Worm (Caenorhabditis elegans) whole organism, L2 larva: Measurements from ENCODE around the gene T28C12.1.

Experiments used
- C34F6.9 ChIP-seq: fragments of 150-350 bp; optimal IDR thresholded peaks from 2 replicates; lab custom pipeline; 2014; ENCODE audit warnings: missing biosample characterization, missing genetic modification characterization
- R02D3.7 ChIP-seq: fragments of 150-350 bp; optimal IDR thresholded peaks from 2 replicates; lab custom pipeline; 2014; ENCODE audit warnings: missing biosample characterization, missing genetic modification characterization
- Y55F3AM.14 ChIP-seq: fragments of 200-800 bp; sonication (Bioruptor generic); optimal IDR thresholded peaks from 2 replicates; lab custom pipeline; 2018; ENCODE audit warnings: mild to moderate bottlenecking, missing genetic modification characterization, missing compliant biosample characterization
- alr-1 ChIP-seq: fragments of 150-350 bp; optimal IDR thresholded peaks from 2 replicates; lab custom pipeline; 2014; ENCODE audit warnings: missing biosample characterization, missing genetic modification characterization
- aly-2 ChIP-seq: fragments of 150-350 bp; optimal IDR thresholded peaks from 2 replicates; lab custom pipeline; 2014; ENCODE audit warnings: missing biosample characterization, missing genetic modification characterization
- egl-27 ChIP-seq: sonication (generic microtip); optimal IDR thresholded peaks from 3 replicates; lab custom pipeline; 2017; ENCODE audit warnings: missing biosample characterization, missing genetic modification reagents, missing genetic modification characterization
- elt-1 ChIP-seq: fragments of 150-350 bp; optimal IDR thresholded peaks from 2 replicates; lab custom pipeline; 2014; ENCODE audit warnings: missing biosample characterization, missing genetic modification characterization
- elt-3 ChIP-seq: sonication (generic microtip); optimal IDR thresholded peaks from 2 replicates; lab custom pipeline; 2017; ENCODE audit warnings: missing biosample characterization, missing genetic modification characterization
- lin-13 ChIP-seq: fragments of 150-350 bp; optimal IDR thresholded peaks from 2 replicates; lab custom pipeline; 2014; ENCODE audit warnings: missing biosample characterization, missing genetic modification reagents, missing genetic modification characterization
- nhr-12 ChIP-seq: fragments of 150-350 bp; optimal IDR thresholded peaks from 2 replicates; lab custom pipeline; 2014; ENCODE audit warnings: missing biosample characterization, missing genetic modification characterization
- snpc-4 ChIP-seq: fragments of 150-350 bp; optimal IDR thresholded peaks from 2 replicates; lab custom pipeline; 2014; ENCODE audit warnings: missing biosample characterization, missing genetic modification characterization
- unc-55 ChIP-seq: fragments of 150-350 bp; sonication (generic microtip); optimal IDR thresholded peaks from 3 replicates; lab custom pipeline; 2014; ENCODE audit warnings: missing biosample characterization, missing genetic modification reagents, missing genetic modification characterization
- zag-1 ChIP-seq: fragments of 150-350 bp; optimal IDR thresholded peaks from 2 replicates; lab custom pipeline; 2014; ENCODE audit warnings: missing biosample characterization, missing genetic modification characterization
- ztf-11 ChIP-seq: sonication (generic microtip); optimal IDR thresholded peaks from 2 replicates; lab custom pipeline; 2017; ENCODE audit warnings: missing biosample characterization, missing genetic modification characterization

DNA sequence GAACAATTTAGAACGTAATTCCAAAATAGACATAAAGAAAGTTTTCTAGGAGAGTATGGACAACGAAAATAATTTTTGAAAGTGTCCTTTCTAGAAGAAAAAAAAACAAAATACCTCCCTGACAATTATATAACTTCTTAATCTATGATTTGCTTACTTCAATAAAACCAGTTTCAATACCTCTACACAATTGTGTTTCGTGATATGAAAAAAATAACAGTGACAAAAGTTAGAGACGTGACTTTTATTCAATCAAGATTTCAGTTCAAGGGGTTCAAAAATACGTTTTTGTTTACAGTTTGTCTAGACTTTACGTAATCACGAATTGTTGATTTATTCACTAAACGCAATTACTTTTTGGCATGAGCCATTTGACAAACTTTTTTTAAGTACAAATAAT is 10.4 kb upstream of the T28C12.1 start:
- TF ChIP-seq C34F6.9 (tag; lab: Kevin White, UChicago) (no peak), alr-1 (tag; lab: Kevin White, UChicago) (no peak), unc-55 (GFP tag; lab: Kevin White, UChicago) (no peak), Y55F3AM.14 (GFP tag; lab: Kevin White, UChicago) (no peak), nhr-12 (no peak), egl-27 (tag; lab: Kevin White, UChicago) (no peak), snpc-4 (tag; lab: Kevin White, UChicago) (no peak), ztf-11 (no peak), elt-1 (tag; lab: Kevin White, UChicago) (no peak), lin-13 (no peak), R02D3.7 (no peak), zag-1 (tag; lab: Kevin White, UChicago) (no peak), aly-2 (no peak), elt-3 (tag; lab: Kevin White, UChicago) (no peak)
